Worm (Caenorhabditis elegans) whole organism, late embryonic: Measurements from ENCODE around the gene C06B3.7.

Experiments used
- K02D7.2 ChIP-seq: sonication (generic microtip); optimal IDR thresholded peaks from 2 replicates; lab custom pipeline; 2017; ENCODE audit warnings: mild to moderate bottlenecking, missing genetic modification characterization, missing compliant biosample characterization
- K09A11.1 ChIP-seq: sonication (generic microtip); optimal IDR thresholded peaks from 2 replicates; lab custom pipeline; 2017; ENCODE audit warnings: antibody characterized with exemption, mild to moderate bottlenecking, missing genetic modification characterization, missing compliant biosample characterization; ENCODE audit not compliant: insufficient read depth
- Y22D7AL.16 ChIP-seq: sonication (generic microtip); optimal IDR thresholded peaks from 2 replicates; lab custom pipeline; 2016; ENCODE audit warnings: missing genetic modification characterization, missing compliant biosample characterization
- ahr-1 ChIP-seq: sonication (generic microtip); optimal IDR thresholded peaks from 2 replicates; lab custom pipeline; 2016; ENCODE audit warnings: missing genetic modification characterization, missing compliant biosample characterization
- ceh-14 ChIP-seq: sonication (generic microtip); optimal IDR thresholded peaks from 2 replicates; lab custom pipeline; 2016; ENCODE audit warnings: missing genotype, missing genetic modification characterization, missing compliant biosample characterization
- ceh-19 ChIP-seq: fragments of 200-800 bp; sonication (Bioruptor generic); optimal IDR thresholded peaks from 2 replicates; lab custom pipeline; 2018; ENCODE audit warnings: mild to moderate bottlenecking, missing genetic modification characterization, missing compliant biosample characterization
- ceh-2 ChIP-seq: sonication (generic microtip); optimal IDR thresholded peaks from 2 replicates; lab custom pipeline; 2016; ENCODE audit warnings: missing genotype, missing genetic modification characterization, missing compliant biosample characterization
- ceh-22 ChIP-seq: sonication (generic microtip); optimal IDR thresholded peaks from 2 replicates; lab custom pipeline; 2017; ENCODE audit warnings: missing biosample characterization, missing genetic modification characterization
- ceh-24 ChIP-seq: sonication (generic microtip); optimal IDR thresholded peaks from 2 replicates; lab custom pipeline; 2016; ENCODE audit warnings: mild to moderate bottlenecking, missing genetic modification characterization, missing compliant biosample characterization
- ceh-48 ChIP-seq: sonication (generic microtip); optimal IDR thresholded peaks from 2 replicates; lab custom pipeline; 2016; ENCODE audit warnings: missing genetic modification characterization, inconsistent platforms, missing compliant biosample characterization
- ceh-6 ChIP-seq: fragments of 200-800 bp; sonication (Bioruptor generic); optimal IDR thresholded peaks from 2 replicates; lab custom pipeline; 2018; ENCODE audit warnings: mild to moderate bottlenecking, missing genetic modification characterization, missing compliant biosample characterization
- dve-1 ChIP-seq: sonication (generic microtip); optimal IDR thresholded peaks from 2 replicates; lab custom pipeline; 2017; ENCODE audit warnings: antibody characterized with exemption, mild to moderate bottlenecking, missing genetic modification characterization, missing compliant biosample characterization
- elt-4 ChIP-seq: sonication (generic microtip); optimal IDR thresholded peaks from 2 replicates; lab custom pipeline; 2016; ENCODE audit warnings: missing genetic modification characterization, missing compliant biosample characterization
- ets-4 ChIP-seq: sonication (generic microtip); optimal IDR thresholded peaks from 2 replicates; lab custom pipeline; 2016; ENCODE audit warnings: missing genetic modification characterization, missing compliant biosample characterization
- fax-1 ChIP-seq: sonication (generic microtip); optimal IDR thresholded peaks from 2 replicates; lab custom pipeline; 2016; ENCODE audit warnings: missing genotype, missing genetic modification characterization, missing compliant biosample characterization
- fkh-10 ChIP-seq: fragments of 150-350 bp; optimal IDR thresholded peaks from 2 replicates; lab custom pipeline; 2014; ENCODE audit warnings: missing biosample characterization, missing genetic modification reagents, missing genetic modification characterization
- fkh-6 ChIP-seq: sonication (generic microtip); optimal IDR thresholded peaks from 2 replicates; lab custom pipeline; 2016; ENCODE audit warnings: missing genetic modification characterization, missing compliant biosample characterization
- hlh-15 ChIP-seq: sonication (generic microtip); optimal IDR thresholded peaks from 2 replicates; lab custom pipeline; 2016; ENCODE audit warnings: missing genetic modification characterization, missing compliant biosample characterization
- hlh-30 ChIP-seq: sonication (generic microtip); optimal IDR thresholded peaks from 2 replicates; lab custom pipeline; 2017; ENCODE audit warnings: antibody characterized with exemption, missing genetic modification characterization, missing compliant biosample characterization; ENCODE audit not compliant: insufficient read depth
- lim-6 ChIP-seq: sonication (generic microtip); optimal IDR thresholded peaks from 2 replicates; lab custom pipeline; 2016; ENCODE audit warnings: missing genetic modification characterization, missing compliant biosample characterization
- lin-11 ChIP-seq: fragments of 200-800 bp; sonication (Bioruptor generic); optimal IDR thresholded peaks from 2 replicates; lab custom pipeline; 2018; ENCODE audit warnings: mild to moderate bottlenecking, missing genetic modification characterization, missing compliant biosample characterization
- mec-3 ChIP-seq: sonication (generic microtip); optimal IDR thresholded peaks from 2 replicates; lab custom pipeline; 2016; ENCODE audit warnings: borderline replicate concordance, missing genetic modification characterization, missing compliant biosample characterization
- nhr-11 ChIP-seq: fragments of 150-350 bp; optimal IDR thresholded peaks from 2 replicates; lab custom pipeline; 2014; ENCODE audit warnings: missing biosample characterization, missing genetic modification characterization
- nhr-232 ChIP-seq: sonication (generic microtip); optimal IDR thresholded peaks from 2 replicates; lab custom pipeline; 2016; ENCODE audit warnings: missing genetic modification characterization, missing compliant biosample characterization
- npax-4 ChIP-seq: sonication (generic microtip); optimal IDR thresholded peaks from 2 replicates; lab custom pipeline; 2016; ENCODE audit warnings: missing genetic modification characterization, missing compliant biosample characterization
- pha-4 ChIP-seq: fragments of 150-350 bp; optimal IDR thresholded peaks from 2 replicates; lab custom pipeline; 2018; ENCODE audit warnings: missing biosample characterization, missing genetic modification reagents, missing genetic modification characterization
- sdc-2 ChIP-seq: sonication (generic microtip); optimal IDR thresholded peaks from 2 replicates; lab custom pipeline; 2016; ENCODE audit warnings: missing genotype, missing genetic modification characterization, missing compliant biosample characterization
- sox-4 ChIP-seq: sonication (generic microtip); optimal IDR thresholded peaks from 2 replicates; lab custom pipeline; 2017; ENCODE audit warnings: mild to moderate bottlenecking, missing genetic modification characterization, inconsistent platforms, missing compliant biosample characterization
- syd-9 ChIP-seq: sonication (generic microtip); optimal IDR thresholded peaks from 2 replicates; lab custom pipeline; 2016; ENCODE audit warnings: mild to moderate bottlenecking, missing genetic modification characterization, moderate library complexity, missing compliant biosample characterization
- tbx-2 ChIP-seq: sonication (generic microtip); optimal IDR thresholded peaks from 2 replicates; lab custom pipeline; 2016; ENCODE audit warnings: missing genetic modification characterization, missing compliant biosample characterization
- unc-3 ChIP-seq, 2 experiments: fragments of 200-800 bp in 1 of 2; sonication (Bioruptor generic) in 1 of 2; sonication (generic microtip) in 1 of 2; conservative IDR thresholded peaks in 1 of 2; optimal IDR thresholded peaks in 1 of 2; 2 replicates each; pipeline versions ENCODE4 v1.3.6 to Lab custom; 2016 to 2022; ENCODE audit warnings: missing compliant biosample characterization in 2 of 2, missing genetic modification characterization in 2 of 2, missing genetic modification reagents in 1 of 2
- unc-42 ChIP-seq: sonication (generic microtip); optimal IDR thresholded peaks from 2 replicates; lab custom pipeline; 2016; ENCODE audit warnings: missing genotype, missing genetic modification characterization, missing compliant biosample characterization
- unc-55 ChIP-seq: sonication (generic microtip); optimal IDR thresholded peaks from 2 replicates; lab custom pipeline; 2017; ENCODE audit warnings: missing biosample characterization, missing genetic modification reagents, missing genetic modification characterization
- ztf-16 ChIP-seq: sonication (generic microtip); optimal IDR thresholded peaks from 2 replicates; lab custom pipeline; 2017; ENCODE audit warnings: missing genetic modification characterization, missing compliant biosample characterization

C06B3.7 gene

ce11 chrV:13902495-13902894 is 7.0 kb upstream of the C06B3.7 start, which contains the start of gene C06B3.1:
TSS of gene C06B3.1 (plus strand) at chrV:13902795.
- no peak for TF ChIP-seq nhr-232 (tag; lab: Kevin White, UChicago)
- TF ChIP-seq ceh-6 (GFP tag; lab: Kevin White, UChicago), result no peak
- no peak for TF ChIP-seq pha-4
- no peak for TF ChIP-seq ztf-16 (tag; lab: Kevin White, UChicago)
- TF ChIP-seq tbx-2 (tag; lab: Kevin White, UChicago), result no peak
- TF ChIP-seq, all 69 proteins: peak for 0

ce11 chrV:13904446-13904845 is 5.0 kb upstream of the C06B3.7 start, which contains the start of gene stdh-3:
TSS of gene stdh-3 (plus strand) at chrV:13904611.
- no peak for TF ChIP-seq npax-4
- no peak for TF ChIP-seq fkh-10 (GFP tag; lab: Kevin White, UChicago)
- TF ChIP-seq ahr-1 (tag; lab: Kevin White, UChicago), result no peak
- no peak for TF ChIP-seq mec-3 (tag; lab: Kevin White, UChicago)
- no peak for TF ChIP-seq ceh-24
- TF ChIP-seq unc-55 (GFP tag; lab: Kevin White, UChicago), result no peak
- TF ChIP-seq hlh-15 (tag; lab: Kevin White, UChicago), result no peak
- no peak for TF ChIP-seq ceh-19
- no peak for TF ChIP-seq ceh-2 (tag; lab: Kevin White, UChicago)
- no peak for TF ChIP-seq ceh-22
- no peak for TF ChIP-seq fkh-6 (tag; lab: Kevin White, UChicago)
- no peak for TF ChIP-seq sox-4
- no peak for TF ChIP-seq K02D7.2
- no peak for TF ChIP-seq pha-4
- no peak for TF ChIP-seq ceh-14 (tag; lab: Kevin White, UChicago)
- no peak for TF ChIP-seq hlh-30 (tag; lab: Kevin White, UChicago)
- TF ChIP-seq lim-6 (tag; lab: Kevin White, UChicago), result no peak
- no peak for TF ChIP-seq dve-1 (tag; lab: Kevin White, UChicago)
- TF ChIP-seq sdc-2 (tag; lab: Kevin White, UChicago), result no peak

- no peak for TF ChIP-seq lin-11 (tag; lab: Kevin White, UChicago)
- TF ChIP-seq ceh-48 (tag; lab: Kevin White, UChicago), result no peak
- peak; percentile 86 for TF ChIP-seq unc-42 (tag; lab: Kevin White, UChicago)
- TF ChIP-seq unc-3 (GFP tag; conservative IDR thresholded peaks at IDR 0.05; lab: Robert Waterston, UW), result no peak
- TF ChIP-seq unc-3 (tag; optimal IDR thresholded peaks at IDR 0.05; lab: Kevin White, UChicago), result no peak
- TF ChIP-seq fax-1, result no peak
Measured at ce11 chrV:13906166-13906565, 3.3 kb upstream of the C06B3.7 start, which contains the start of gene stdh-1. TSS of gene stdh-1 (plus strand) at chrV:13906492.

ce11 chrV:13907557-13908104 is 1.9 kb upstream of the C06B3.7 start:
- TF ChIP-seq ets-4 (no peak), lim-6 (tag; lab: Kevin White, UChicago) (no peak), nhr-11 (no peak), elt-4 (tag; lab: Kevin White, UChicago) (no peak), syd-9 (tag; lab: Kevin White, UChicago) (no peak), fkh-10 (GFP tag; lab: Kevin White, UChicago) (no peak), K09A11.1 (tag; lab: Kevin White, UChicago) (no peak), Y22D7AL.16 (tag; lab: Kevin White, UChicago) (no peak)
